Worm (Caenorhabditis elegans) whole organism, L3 larva: ENCODE measurements around the gene C01C4.3.

Source experiments
- ZK546.5 ChIP-seq: sonication (generic microtip); optimal IDR thresholded peaks from 2 replicates; lab custom pipeline; 2017; ENCODE audit warnings: missing biosample characterization, missing genetic modification characterization
- aly-2 ChIP-seq: fragments of 150-350 bp; optimal IDR thresholded peaks from 2 replicates; lab custom pipeline; 2014; ENCODE audit warnings: missing biosample characterization, missing genetic modification characterization
- ama-1 ChIP-seq: fragments of 150-350 bp; optimal IDR thresholded peaks from 2 replicates; lab custom pipeline; 2018
- ceh-16 ChIP-seq: sonication (generic microtip); optimal IDR thresholded peaks from 2 replicates; lab custom pipeline; 2017; ENCODE audit warnings: missing biosample characterization, missing genetic modification characterization
- ceh-28 ChIP-seq: fragments of 150-350 bp; optimal IDR thresholded peaks from 2 replicates; lab custom pipeline; 2014; ENCODE audit warnings: missing biosample characterization, missing genetic modification reagents, missing genetic modification characterization
- ceh-9 ChIP-seq: sonication (generic microtip); optimal IDR thresholded peaks from 2 replicates; lab custom pipeline; 2018; ENCODE audit warnings: missing biosample characterization, missing genetic modification characterization
- daf-12 ChIP-seq: fragments of 150-350 bp; optimal IDR thresholded peaks from 2 replicates; lab custom pipeline; 2014; ENCODE audit warnings: missing biosample characterization, missing genetic modification reagents, missing genetic modification characterization
- egl-5 ChIP-seq: fragments of 150-350 bp; optimal IDR thresholded peaks from 2 replicates; lab custom pipeline; 2017; ENCODE audit warnings: missing biosample characterization, missing genetic modification reagents, missing genetic modification characterization, inconsistent platforms
- elt-1 ChIP-seq: fragments of 150-350 bp; optimal IDR thresholded peaks from 2 replicates; lab custom pipeline; 2014; ENCODE audit warnings: missing biosample characterization, missing genetic modification characterization
- elt-2 ChIP-seq: sonication (generic microtip); optimal IDR thresholded peaks from 2 replicates; lab custom pipeline; 2016; ENCODE audit warnings: missing genetic modification reagents, mild to moderate bottlenecking, missing genetic modification characterization, missing compliant biosample characterization
- elt-3 ChIP-seq, 3 experiments: fragments of 150-350 bp in 1 of 3; sonication (generic microtip) in 2 of 3; optimal IDR thresholded peaks; 2 replicates in 2 of 3; 4 replicates in 1 of 3; lab custom pipeline; 2014 to 2017; ENCODE audit warnings: missing biosample characterization in 3 of 3, missing genetic modification characterization in 3 of 3
- eor-1 ChIP-seq, 2 experiments: fragments of 150-350 bp; optimal IDR thresholded peaks; 2 replicates each; lab custom pipeline; 2014 to 2018; ENCODE audit warnings: missing biosample characterization in 2 of 2, missing genetic modification characterization in 2 of 2
- fkh-10 ChIP-seq: sonication (generic microtip); optimal IDR thresholded peaks from 2 replicates; lab custom pipeline; 2017; ENCODE audit warnings: missing biosample characterization, missing genetic modification reagents, missing genetic modification characterization
- fkh-2 ChIP-seq: fragments of 150-350 bp; optimal IDR thresholded peaks from 2 replicates; lab custom pipeline; 2014; ENCODE audit warnings: missing biosample characterization, missing genetic modification reagents, missing genetic modification characterization
- fos-1 ChIP-seq: fragments of 150-350 bp; optimal IDR thresholded peaks from 2 replicates; lab custom pipeline; 2014; ENCODE audit warnings: missing biosample characterization, missing genetic modification characterization
- hmg-11 ChIP-seq: sonication (generic microtip); optimal IDR thresholded peaks from 2 replicates; lab custom pipeline; 2016; ENCODE audit warnings: missing genetic modification characterization, missing compliant biosample characterization
- jun-1 ChIP-seq: fragments of 150-350 bp; optimal IDR thresholded peaks from 2 replicates; lab custom pipeline; 2014; ENCODE audit warnings: missing biosample characterization, missing genetic modification reagents, missing genetic modification characterization
- lin-15B ChIP-seq: fragments of 150-350 bp; optimal IDR thresholded peaks from 2 replicates; lab custom pipeline; 2014; ENCODE audit warnings: missing biosample characterization, missing genetic modification characterization
- lin-39 ChIP-seq: fragments of 150-350 bp; optimal IDR thresholded peaks from 2 replicates; lab custom pipeline; 2018; ENCODE audit warnings: missing biosample characterization, missing genetic modification reagents, missing genetic modification characterization
- lsy-12 ChIP-seq: sonication (generic microtip); optimal IDR thresholded peaks from 2 replicates; lab custom pipeline; 2016; ENCODE audit warnings: mild to moderate bottlenecking, missing genetic modification characterization, missing compliant biosample characterization
- mdl-1 ChIP-seq: fragments of 150-350 bp; optimal IDR thresholded peaks from 2 replicates; lab custom pipeline; 2014; ENCODE audit warnings: missing biosample characterization, missing genetic modification characterization
- mml-1 ChIP-seq: fragments of 150-350 bp; sonication (generic microtip); optimal IDR thresholded peaks from 3 replicates; lab custom pipeline; 2014; ENCODE audit warnings: missing biosample characterization, missing genetic modification characterization
- nfya-1 ChIP-seq: sonication (generic microtip); optimal IDR thresholded peaks from 2 replicates; lab custom pipeline; 2017; ENCODE audit warnings: missing genetic modification characterization, mild to moderate bottlenecking, missing compliant biosample characterization, antibody characterized with exemption, moderate library complexity; ENCODE audit not compliant: insufficient read depth
- nhr-11 ChIP-seq: fragments of 150-350 bp; optimal IDR thresholded peaks from 2 replicates; lab custom pipeline; 2014; ENCODE audit warnings: missing biosample characterization, missing genetic modification characterization
- nhr-23 ChIP-seq: fragments of 150-350 bp; optimal IDR thresholded peaks from 2 replicates; lab custom pipeline; 2014; ENCODE audit warnings: missing biosample characterization, missing genetic modification reagents, missing genetic modification characterization
- nhr-237 ChIP-seq: fragments of 150-350 bp; optimal IDR thresholded peaks from 2 replicates; lab custom pipeline; 2014; ENCODE audit warnings: missing biosample characterization, missing genetic modification characterization
- nhr-25 ChIP-seq: sonication (generic microtip); optimal IDR thresholded peaks from 2 replicates; lab custom pipeline; 2017; ENCODE audit warnings: missing biosample characterization, missing genetic modification characterization
- nhr-77 ChIP-seq: fragments of 150-350 bp; optimal IDR thresholded peaks from 2 replicates; lab custom pipeline; 2014; ENCODE audit warnings: missing biosample characterization, missing genetic modification characterization
- pha-4 ChIP-seq: fragments of 150-350 bp; optimal IDR thresholded peaks from 2 replicates; lab custom pipeline; 2014; ENCODE audit warnings: missing biosample characterization, missing genetic modification reagents, missing genetic modification characterization
- pqm-1 ChIP-seq: fragments of 150-350 bp; optimal IDR thresholded peaks from 2 replicates; lab custom pipeline; 2017; ENCODE audit warnings: missing biosample characterization, missing genetic modification characterization, inconsistent platforms
- sea-2 ChIP-seq: fragments of 150-350 bp; sonication (generic microtip); optimal IDR thresholded peaks from 4 replicates; lab custom pipeline; 2014; ENCODE audit warnings: missing biosample characterization, missing genetic modification reagents, missing genetic modification characterization
- skn-1 ChIP-seq: fragments of 150-350 bp; optimal IDR thresholded peaks from 2 replicates; lab custom pipeline; 2014; ENCODE audit warnings: missing biosample characterization, missing genetic modification characterization
- snpc-4 ChIP-seq: fragments of 150-350 bp; optimal IDR thresholded peaks from 2 replicates; lab custom pipeline; 2014; ENCODE audit warnings: missing biosample characterization, missing genetic modification characterization
- tbx-2 ChIP-seq: sonication (generic microtip); optimal IDR thresholded peaks from 2 replicates; lab custom pipeline; 2016; ENCODE audit warnings: mild to moderate bottlenecking, missing genetic modification characterization, missing compliant biosample characterization
- unc-39 ChIP-seq: sonication (generic microtip); optimal IDR thresholded peaks from 4 replicates; lab custom pipeline; 2017; ENCODE audit warnings: missing biosample characterization, missing genetic modification characterization
- unc-62 ChIP-seq: fragments of 150-350 bp; sonication (generic microtip); optimal IDR thresholded peaks from 4 replicates; lab custom pipeline; 2014; ENCODE audit warnings: missing biosample characterization, missing genetic modification reagents, missing genetic modification characterization
- zag-1 ChIP-seq: fragments of 150-350 bp; optimal IDR thresholded peaks from 2 replicates; lab custom pipeline; 2014; ENCODE audit warnings: missing biosample characterization, missing genetic modification characterization
- ztf-11 ChIP-seq: fragments of 150-350 bp; optimal IDR thresholded peaks from 2 replicates; lab custom pipeline; 2014; ENCODE audit warnings: missing biosample characterization, missing genetic modification characterization
- ztf-4 ChIP-seq: fragments of 150-350 bp; optimal IDR thresholded peaks from 2 replicates; lab custom pipeline; 2014; ENCODE audit warnings: missing biosample characterization, missing genetic modification characterization

The C01C4.3 gene

DNA sequence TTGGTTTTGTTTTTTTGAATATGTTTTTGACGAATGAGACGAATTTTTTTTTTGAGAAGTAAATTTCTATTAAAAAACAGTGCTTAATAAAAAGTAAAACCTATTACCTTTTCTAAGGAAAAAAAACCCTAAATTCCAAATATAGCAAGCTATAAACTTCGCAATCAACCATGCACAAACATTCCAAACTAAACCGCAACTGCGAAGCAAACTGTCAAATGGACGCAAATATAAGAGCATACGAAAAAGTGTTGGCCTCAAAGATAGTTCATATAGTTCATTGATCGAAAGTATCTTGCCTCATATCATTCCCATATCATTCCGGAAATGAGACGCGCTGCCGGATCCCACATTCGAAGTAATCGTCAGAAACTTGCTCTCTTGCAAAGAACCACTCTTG, at the start of gene C01C4.3:
Gene C01C4.3, plus strand, starts transcription at position 301 of the 400 bp plus-strand sequence.
- TF ChIP-seq tbx-2 (tag; lab: Kevin White, UChicago) (no peak), fkh-10 (GFP tag; lab: Kevin White, UChicago) (no peak), nhr-77 (tag; lab: Kevin White, UChicago) (no peak), lin-15B (tag; lab: Kevin White, UChicago) (no peak), ztf-11 (tag; lab: Kevin White, UChicago) (no peak), nhr-237 (tag; lab: Kevin White, UChicago) (no peak)
- TF ChIP-seq, all 47 proteins: peak for 0

DNA sequence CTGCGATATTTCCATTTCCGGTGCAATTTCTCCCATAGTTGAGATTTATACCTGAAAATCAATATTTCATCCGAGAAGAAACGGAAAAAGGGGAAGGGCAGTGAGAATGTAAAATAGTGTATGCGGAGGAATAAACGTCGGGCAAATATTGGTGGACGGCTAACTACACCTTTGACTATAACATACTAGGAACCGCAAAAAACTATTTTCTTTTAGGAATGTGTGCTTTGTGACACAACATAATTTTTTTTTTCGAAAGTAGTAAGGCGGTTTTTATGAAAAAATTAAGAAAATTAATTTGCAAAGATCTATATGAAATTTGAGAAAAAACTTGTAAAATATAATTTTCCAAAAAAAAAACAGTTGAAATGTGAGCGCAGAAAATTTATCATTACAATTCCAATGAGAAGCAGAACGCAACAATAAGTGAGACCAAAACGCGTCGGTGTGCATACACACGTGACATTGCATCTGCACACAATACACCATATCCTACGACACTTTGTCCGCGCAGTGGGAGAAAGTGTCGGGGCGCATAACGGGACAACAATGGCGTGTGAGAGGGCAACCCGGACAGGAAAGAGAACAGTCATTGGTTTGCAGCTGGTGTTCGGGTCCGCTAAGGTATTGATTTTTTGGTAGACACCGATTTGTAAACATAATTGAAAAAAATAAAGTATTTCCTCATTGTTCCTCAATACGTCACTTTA, 46.4 kb upstream of the C01C4.3 start, which contains the start of the genes sax-1 and R11G1.2:
Gene sax-1, minus strand, starts transcription at position 51 of the 710 bp plus-strand sequence.
Gene R11G1.2, plus strand, starts transcription at position 515 of the 710 bp plus-strand sequence.
- TF ChIP-seq ZK546.5 (tag; lab: Kevin White, UChicago) (no peak), ceh-28 (tag; lab: Kevin White, UChicago) (peak; percentile 29), lin-15B (tag; lab: Kevin White, UChicago) (peak; percentile 25), egl-5 (tag; lab: Kevin White, UChicago) (no peak), nhr-11 (tag; lab: Kevin White, UChicago) (no peak), elt-3 (tag; optimal IDR thresholded peaks at IDR 0.05; lab: Kevin White, UChicago) (no peak), nhr-23 (tag; lab: Kevin White, UChicago) (peak; percentile 17), nfya-1 (peak; percentile 68), unc-39 (tag; lab: Kevin White, UChicago) (no peak), jun-1 (tag; lab: Kevin White, UChicago) (peak; percentile 41), sea-2 (GFP tag; lab: Kevin White, UChicago) (no peak), nhr-25 (tag; lab: Kevin White, UChicago) (peak; percentile 44), daf-12 (tag; lab: Kevin White, UChicago) (no peak), elt-1 (no peak), pha-4 (tag; lab: Kevin White, UChicago) (peak; percentile 82), lin-39 (peak; percentile 69), ama-1 (no peak), skn-1 (peak; percentile 33), hmg-11 (peak; percentile 83), lsy-12 (tag; lab: Kevin White, UChicago) (no peak), mml-1 (tag; lab: Kevin White, UChicago) (no peak), ztf-4 (tag; lab: Kevin White, UChicago) (no peak), mdl-1 (tag; lab: Kevin White, UChicago) (peak; percentile 64), elt-2 (peak; percentile 41), eor-1 (tag; optimal IDR thresholded peaks at IDR 0.05; lab: Kevin White, UChicago) (no peak), fkh-2 (tag; lab: Kevin White, UChicago) (no peak), nhr-77 (tag; lab: Kevin White, UChicago) (no peak), pqm-1 (tag; lab: Kevin White, UChicago) (no peak), ceh-16 (tag; lab: Kevin White, UChicago) (no peak), ceh-9 (tag; lab: Kevin White, UChicago) (no peak), aly-2 (tag; lab: Kevin White, UChicago) (no peak), zag-1 (tag; lab: Kevin White, UChicago) (no peak), snpc-4 (peak; percentile 0)

DNA sequence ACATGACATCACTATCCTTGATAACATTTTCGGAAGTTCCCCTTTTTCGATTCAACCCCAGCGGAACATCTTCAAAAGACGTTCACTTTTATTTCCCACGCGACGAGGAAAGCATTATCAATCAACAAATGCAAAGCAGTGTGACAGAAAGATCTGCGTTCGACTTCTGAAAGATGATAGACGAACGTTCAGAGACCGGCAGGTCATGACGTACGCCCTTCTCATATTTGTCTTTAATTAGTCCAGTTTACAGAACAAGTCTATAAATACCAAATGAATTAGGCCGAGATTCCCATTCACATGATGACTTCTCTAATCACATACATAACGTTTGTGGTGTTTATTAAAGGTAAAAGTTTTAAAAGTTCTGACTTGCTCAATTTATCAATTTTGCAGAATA, 42.1 kb upstream of the C01C4.3 start, which contains the start of gene R11G1.11:
Gene R11G1.11, plus strand, starts transcription at position 301 of the 400 bp plus-strand sequence.
- TF ChIP-seq nhr-237 (tag; lab: Kevin White, UChicago), result no peak
- no peak for TF ChIP-seq fkh-10 (GFP tag; lab: Kevin White, UChicago)
- no peak for TF ChIP-seq mml-1 (tag; lab: Kevin White, UChicago)
- TF ChIP-seq nhr-23 (tag; lab: Kevin White, UChicago), result peak; percentile 52
- TF ChIP-seq ama-1, result no peak
- TF ChIP-seq fos-1 (tag; lab: Kevin White, UChicago), result no peak
- TF ChIP-seq unc-62 (GFP tag; lab: Kevin White, UChicago), result no peak
